Worm (Caenorhabditis elegans) whole organism, midembryonic: Measurements from ENCODE around the gene ZC13.10.

Source experiments
- T22C8.4 ChIP-seq: fragments of 200-800 bp; sonication (Bioruptor generic); IDR thresholded peaks from 2 replicates; pipeline ENCODE4 v1.3.6; 2022; ENCODE audit warnings: missing genetic modification characterization, missing compliant biosample characterization
- flt-1 ChIP-seq: fragments of 200-800 bp; sonication (Bioruptor generic); IDR thresholded peaks from 2 replicates; pipeline ENCODE4 v1.3.6; 2022; ENCODE audit warnings: missing genetic modification characterization, missing compliant biosample characterization
- klf-2 ChIP-seq: fragments of 200-800 bp; sonication (Bioruptor generic); conservative IDR thresholded peaks from 2 replicates; pipeline ENCODE4 v1.3.6; 2022; ENCODE audit warnings: missing genetic modification reagents, missing genetic modification characterization, missing compliant biosample characterization
- med-1 ChIP-seq: sonication (generic microtip); optimal IDR thresholded peaks from 2 replicates; lab custom pipeline; 2017; ENCODE audit warnings: missing genetic modification characterization, mild to moderate bottlenecking, missing compliant biosample characterization, antibody characterized with exemption, missing genetic modification reagents; ENCODE audit not compliant: insufficient read depth
- tab-1 ChIP-seq: fragments of 200-800 bp; sonication (Bioruptor generic); IDR thresholded peaks from 2 replicates; pipeline ENCODE4 v1.3.6; 2022; ENCODE audit warnings: missing genetic modification characterization, missing compliant biosample characterization
- ztf-23 ChIP-seq: fragments of 200-800 bp; sonication (Bioruptor generic); IDR thresholded peaks from 2 replicates; pipeline ENCODE4 v1.3.6; 2022; ENCODE audit warnings: missing genetic modification reagents, missing genetic modification characterization, missing compliant biosample characterization
- ztf-29 ChIP-seq: fragments of 200-800 bp; sonication (Bioruptor generic); IDR thresholded peaks from 2 replicates; pipeline ENCODE4 v1.3.6; 2022; ENCODE audit warnings: missing genetic modification reagents, missing genetic modification characterization, missing compliant biosample characterization

ce11 chrX:918097-918496 lies 15.7 kb upstream of the ZC13.10 start, which contains the start of gene F35H12.5:
- no peak for TF ChIP-seq flt-1 (GFP tag; lab: Robert Waterston, UW)
- no peak for TF ChIP-seq T22C8.4 (GFP tag; lab: Robert Waterston, UW)
- no peak for TF ChIP-seq ztf-23
- no peak for TF ChIP-seq klf-2 (GFP tag; lab: Robert Waterston, UW)
- no peak for TF ChIP-seq tab-1 (GFP tag; lab: Robert Waterston, UW)
- no peak for TF ChIP-seq ztf-29 (GFP tag; lab: Robert Waterston, UW)
- no peak for TF ChIP-seq med-1 (GFP tag; lab: Kevin White, UChicago)
